Fruit fly (Drosophila melanogaster) whole organism, adult: ENCODE measurements around the gene CG32668.

Experiments used
- CG11617 ChIP-seq: fragments of 200-800 bp; sonication (Bioruptor generic); optimal IDR thresholded peaks from 2 replicates; lab custom pipeline; 2017; ENCODE audit warnings: mild to moderate bottlenecking, missing biosample characterization, missing genetic modification reagents, missing genetic modification characterization
- CG12768 ChIP-seq: fragments of 200-800 bp; sonication (Bioruptor generic); optimal IDR thresholded peaks from 2 replicates; lab custom pipeline; 2017; ENCODE audit warnings: missing biosample characterization, missing genetic modification characterization, mild to moderate bottlenecking, moderate library complexity, missing genetic modification reagents
- CG14711 ChIP-seq: fragments of 200-800 bp; sonication (Bioruptor generic); optimal IDR thresholded peaks from 2 replicates; lab custom pipeline; 2018; ENCODE audit warnings: missing biosample characterization, mild to moderate bottlenecking, missing genetic modification characterization, moderate library complexity
- CG1620 ChIP-seq: fragments of 200-800 bp; sonication (Bioruptor generic); optimal IDR thresholded peaks from 2 replicates; lab custom pipeline; 2016; ENCODE audit warnings: missing biosample characterization, missing genetic modification characterization
- CG33017 ChIP-seq: fragments of 200-800 bp; sonication (Bioruptor generic); optimal IDR thresholded peaks from 2 replicates; lab custom pipeline; 2018; ENCODE audit warnings: missing biosample characterization, mild to moderate bottlenecking, missing genetic modification characterization, moderate library complexity
- CG5204 ChIP-seq: fragments of 200-800 bp; sonication (Bioruptor generic); optimal IDR thresholded peaks from 2 replicates; lab custom pipeline; 2016; ENCODE audit warnings: missing biosample characterization, missing genetic modification characterization
- CG7045 ChIP-seq: fragments of 200-800 bp; sonication (Bioruptor generic); optimal IDR thresholded peaks from 2 replicates; lab custom pipeline; 2017; ENCODE audit warnings: missing biosample characterization, mild to moderate bottlenecking, missing genetic modification characterization
- CG7101 ChIP-seq: fragments of 200-800 bp; sonication (Bioruptor generic); optimal IDR thresholded peaks from 2 replicates; lab custom pipeline; 2018; ENCODE audit warnings: missing biosample characterization, mild to moderate bottlenecking, missing genetic modification characterization, moderate library complexity
- Clk ChIP-seq: fragments of 200-800 bp; sonication (Bioruptor generic); optimal IDR thresholded peaks from 2 replicates; lab custom pipeline; 2017; ENCODE audit warnings: missing biosample characterization, missing genetic modification characterization
- Crg-1 ChIP-seq: fragments of 200-800 bp; sonication (Bioruptor generic); optimal IDR thresholded peaks from 2 replicates; lab custom pipeline; 2016; ENCODE audit warnings: missing biosample characterization, missing genetic modification characterization
- Hr96 ChIP-seq: fragments of 200-800 bp; sonication (Bioruptor generic); optimal IDR thresholded peaks from 2 replicates; lab custom pipeline; 2016; ENCODE audit warnings: missing biosample characterization, missing genetic modification characterization
- Mnt ChIP-seq: fragments of 200-800 bp; sonication (Bioruptor generic); optimal IDR thresholded peaks from 2 replicates; lab custom pipeline; 2016; ENCODE audit warnings: missing biosample characterization, mild to moderate bottlenecking, missing genetic modification characterization
- bab1 ChIP-seq: fragments of 200-800 bp; sonication (Bioruptor generic); optimal IDR thresholded peaks from 3 replicates; lab custom pipeline; 2019; ENCODE audit warnings: missing biosample characterization, mild to moderate bottlenecking, missing genetic modification characterization, moderate library complexity
- cic ChIP-seq: fragments of 200-800 bp; sonication (Bioruptor generic); optimal IDR thresholded peaks from 2 replicates; lab custom pipeline; 2017; ENCODE audit warnings: missing biosample characterization, mild to moderate bottlenecking, missing genetic modification characterization, moderate library complexity
- cnc ChIP-seq, 2 experiments: fragments of >200 bp; optimal IDR thresholded peaks; 2 replicates each; lab custom pipeline; 2017
- kay ChIP-seq: fragments of 200-800 bp; sonication (Bioruptor generic); peaks from one replicate; lab custom pipeline; 2016; ENCODE audit warnings: missing biosample characterization, missing genetic modification characterization, borderline replicate concordance
- ovo ChIP-seq: fragments of 200-800 bp; sonication (Bioruptor generic); optimal IDR thresholded peaks from 2 replicates; lab custom pipeline; 2016; ENCODE audit warnings: missing biosample characterization, missing genetic modification characterization
- pad ChIP-seq: fragments of 200-800 bp; sonication (Bioruptor generic); optimal IDR thresholded peaks from 3 replicates; lab custom pipeline; 2017; ENCODE audit warnings: missing biosample characterization, missing genetic modification characterization, mild to moderate bottlenecking, moderate library complexity, missing genetic modification reagents
- tj ChIP-seq: fragments of 200-800 bp; sonication (Bioruptor generic); optimal IDR thresholded peaks from 3 replicates; lab custom pipeline; 2017; ENCODE audit warnings: missing biosample characterization, mild to moderate bottlenecking, missing genetic modification characterization, moderate library complexity
- toe ChIP-seq: fragments of 200-800 bp; sonication (Bioruptor generic); optimal IDR thresholded peaks from 2 replicates; lab custom pipeline; 2016; ENCODE audit warnings: missing biosample characterization, missing genetic modification characterization

CG32668 gene

DNA sequence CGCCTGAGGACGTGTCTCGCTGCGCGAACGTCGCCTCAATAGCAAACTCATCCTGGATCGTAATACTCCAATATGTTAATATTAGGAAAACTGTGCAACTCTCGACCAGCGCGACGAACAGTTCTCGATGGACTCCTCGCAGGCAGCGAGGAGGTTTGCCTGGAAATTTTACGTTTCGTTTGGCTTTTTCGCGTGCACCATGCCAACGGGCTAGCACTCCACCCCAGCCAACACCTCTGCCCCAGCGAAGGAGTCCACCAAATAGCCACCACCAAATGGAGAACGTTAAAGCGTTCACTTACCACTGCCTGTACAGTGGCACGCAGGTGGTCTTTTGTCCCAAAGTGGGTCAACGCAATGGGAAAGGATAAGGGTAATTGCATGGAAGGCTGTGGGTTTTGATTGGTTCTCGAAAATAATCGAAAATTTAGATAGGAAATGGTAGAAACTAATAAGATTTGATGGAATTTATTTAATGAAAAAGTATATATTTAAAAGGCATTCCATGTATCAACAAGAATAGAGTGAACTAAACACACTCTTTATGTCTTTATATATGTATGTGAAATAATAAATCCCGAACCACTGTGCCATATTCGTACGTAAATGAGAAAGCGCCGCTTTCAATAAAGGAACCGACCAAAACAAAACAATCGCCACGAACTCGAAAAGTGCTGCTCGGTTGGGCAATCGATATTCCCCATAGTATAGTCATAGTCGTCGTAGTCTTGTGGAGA lies at the start of gene CG32668:
CG32668 (minus strand) TSS at position 51 of the 737 bp plus-strand sequence.
- TF ChIP-seq CG14711 (no peak), CG7045 (GFP tag; lab: Kevin White, UChicago) (no peak), CG5204 (GFP tag; lab: Kevin White, UChicago) (no peak), CG1620 (no peak), ovo (GFP tag; lab: Kevin White, UChicago) (no peak), Clk (GFP tag; lab: Kevin White, UChicago) (no peak), pad (GFP tag; lab: Kevin White, UChicago) (no peak), Crg-1 (GFP tag; lab: Kevin White, UChicago) (no peak), Hr96 (GFP tag; lab: Kevin White, UChicago) (no peak), CG12768 (GFP tag; lab: Kevin White, UChicago) (no peak), CG7101 (tag; lab: Kevin White, UChicago) (no peak), CG11617 (no peak), Mnt (GFP tag; lab: Kevin White, UChicago) (no peak), kay (GFP tag; lab: Kevin White, UChicago) (no peak), CG33017 (tag; lab: Kevin White, UChicago) (no peak), cic (GFP tag; lab: Kevin White, UChicago) (no peak), toe (GFP tag; lab: Kevin White, UChicago) (no peak), cnc (optimal IDR thresholded peaks at IDR 0.05; lab: Kevin White, UChicago) (no peak)

DNA sequence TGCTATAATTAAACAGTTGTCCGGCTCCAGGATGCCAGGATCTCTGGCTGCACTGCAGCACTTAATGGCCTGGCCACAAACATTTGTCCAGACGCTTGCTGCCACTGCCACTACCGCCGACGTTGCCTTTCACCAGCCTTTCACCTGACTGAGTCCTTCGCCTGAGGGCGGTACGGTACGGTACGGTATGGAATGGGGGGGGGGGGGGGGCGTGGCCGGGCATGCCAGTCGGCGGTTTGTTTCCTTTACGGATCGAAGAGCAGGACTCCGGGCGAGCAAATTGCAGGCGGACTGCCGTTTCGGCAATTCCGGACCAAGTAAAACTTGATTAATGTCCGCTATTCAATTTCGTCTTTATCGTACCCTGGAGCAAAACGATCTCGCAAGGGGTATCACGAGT lies 43.5 kb upstream of the CG32668 start:
- no peak for TF ChIP-seq CG5204 (GFP tag; lab: Kevin White, UChicago)
- no peak for TF ChIP-seq kay (GFP tag; lab: Kevin White, UChicago)
- TF ChIP-seq pad (GFP tag; lab: Kevin White, UChicago) = no peak
- TF ChIP-seq ovo (GFP tag; lab: Kevin White, UChicago) = no peak
- no peak for TF ChIP-seq CG14711
- no peak for TF ChIP-seq CG11617
- no peak for TF ChIP-seq Clk (GFP tag; lab: Kevin White, UChicago)
- TF ChIP-seq CG1620 = no peak
- no peak for TF ChIP-seq CG33017 (tag; lab: Kevin White, UChicago)
- TF ChIP-seq CG7045 (GFP tag; lab: Kevin White, UChicago) = no peak
- no peak for TF ChIP-seq Mnt (GFP tag; lab: Kevin White, UChicago)
- TF ChIP-seq toe (GFP tag; lab: Kevin White, UChicago) = no peak
- no peak for TF ChIP-seq bab1 (GFP tag; lab: Kevin White, UChicago)
- no peak for TF ChIP-seq CG7101 (tag; lab: Kevin White, UChicago)
- no peak for TF ChIP-seq Hr96 (GFP tag; lab: Kevin White, UChicago)
- no peak for TF ChIP-seq Crg-1 (GFP tag; lab: Kevin White, UChicago)
- TF ChIP-seq cic (GFP tag; lab: Kevin White, UChicago) = no peak

dm6 chrX:11201948-11202347 lies 42.4 kb upstream of the CG32668 start, which contains the start of gene CG11106:
CG11106 (plus strand) TSS chrX:11202248.
- TF ChIP-seq Hr96 (GFP tag; lab: Kevin White, UChicago) (no peak), cic (GFP tag; lab: Kevin White, UChicago) (no peak), CG1620 (no peak), Crg-1 (GFP tag; lab: Kevin White, UChicago) (no peak), ovo (GFP tag; lab: Kevin White, UChicago) (no peak), CG5204 (GFP tag; lab: Kevin White, UChicago) (no peak), cnc (optimal IDR thresholded peaks at IDR 0.05; lab: Kevin White, UChicago) (no peak), CG14711 (no peak)

DNA sequence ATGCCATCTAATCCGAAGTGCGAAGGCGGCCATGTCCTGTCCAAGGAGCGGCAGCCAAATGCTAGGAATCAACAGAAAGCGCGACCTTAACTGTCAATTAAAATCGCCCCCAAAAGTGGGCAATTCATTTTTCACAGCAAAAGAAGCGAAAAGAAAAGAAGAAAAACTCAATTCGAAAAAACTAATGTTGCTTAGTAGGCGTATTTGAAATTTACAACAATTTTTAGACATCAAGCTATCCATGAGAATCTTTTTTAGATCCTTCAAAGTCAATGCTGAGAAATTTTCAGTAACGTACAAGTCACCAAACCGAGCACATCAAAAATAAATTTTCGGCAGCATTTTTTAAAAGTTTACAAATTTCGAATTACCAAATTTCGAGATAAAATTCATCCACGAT lies 23.1 kb upstream of the CG32668 start, which contains the start of gene CG15200:
CG15200 (plus strand) TSS at position 301 of the 400 bp plus-strand sequence.
- TF ChIP-seq ovo (GFP tag; lab: Kevin White, UChicago) (no peak), Crg-1 (GFP tag; lab: Kevin White, UChicago) (no peak), cnc (optimal IDR thresholded peaks at IDR 0.05; lab: Kevin White, UChicago) (no peak), CG33017 (tag; lab: Kevin White, UChicago) (no peak), bab1 (GFP tag; lab: Kevin White, UChicago) (no peak), tj (no peak), CG7101 (tag; lab: Kevin White, UChicago) (no peak), cic (GFP tag; lab: Kevin White, UChicago) (no peak), Hr96 (GFP tag; lab: Kevin White, UChicago) (no peak)

DNA sequence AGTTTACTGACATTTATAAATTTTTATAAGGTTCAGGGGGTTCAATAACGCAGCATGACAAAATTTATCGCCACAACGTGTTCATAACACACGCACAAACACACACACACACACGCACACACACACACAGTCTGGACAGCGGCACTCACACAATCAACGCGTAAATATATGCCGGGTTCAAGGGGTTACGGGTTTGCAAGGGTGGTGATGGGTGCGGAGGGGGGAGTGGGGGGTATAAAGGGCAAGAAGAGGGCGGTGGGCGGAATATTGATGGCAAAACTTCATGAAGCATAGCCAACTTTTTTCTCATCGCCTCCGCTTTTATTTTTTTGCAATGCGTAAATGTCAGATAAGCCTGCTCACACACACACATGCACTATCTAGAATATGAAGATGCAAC lies 16.5 kb upstream of the CG32668 start:
- TF ChIP-seq CG7101 (tag; lab: Kevin White, UChicago) = no peak
- TF ChIP-seq bab1 (GFP tag; lab: Kevin White, UChicago) = no peak
- no peak for TF ChIP-seq toe (GFP tag; lab: Kevin White, UChicago)
- TF ChIP-seq cic (GFP tag; lab: Kevin White, UChicago) = no peak
- no peak for TF ChIP-seq Crg-1 (GFP tag; lab: Kevin White, UChicago)
- TF ChIP-seq Hr96 (GFP tag; lab: Kevin White, UChicago) = no peak
- TF ChIP-seq cnc (optimal IDR thresholded peaks at IDR 0.05; lab: Kevin White, UChicago) = no peak
- no peak for TF ChIP-seq tj
- no peak for TF ChIP-seq CG1620
- TF ChIP-seq kay (GFP tag; lab: Kevin White, UChicago) = no peak
- no peak for TF ChIP-seq CG5204 (GFP tag; lab: Kevin White, UChicago)
- TF ChIP-seq CG12768 (GFP tag; lab: Kevin White, UChicago) = no peak
- TF ChIP-seq Clk (GFP tag; lab: Kevin White, UChicago) = no peak
- TF ChIP-seq CG33017 (tag; lab: Kevin White, UChicago) = no peak
- TF ChIP-seq ovo (GFP tag; lab: Kevin White, UChicago) = no peak
- no peak for TF ChIP-seq pad (GFP tag; lab: Kevin White, UChicago)
- TF ChIP-seq CG14711 = no peak
